Fruit fly (Drosophila melanogaster) whole organism: Measurements from ENCODE around the gene CG32817.

Experiments
- CG8478 ChIP-seq: fragments of >200 bp; optimal IDR thresholded peaks from 2 replicates; lab custom pipeline; 2018; ENCODE audit warnings: inconsistent platforms
- EcR ChIP-seq, 2 experiments: fragments of >200 bp; optimal IDR thresholded peaks; 2 replicates each; lab custom pipeline; 2017; ENCODE audit warnings: missing biosample characterization in 2 of 2, missing genetic modification characterization in 2 of 2, missing genetic modification reagents in 2 of 2
- pan ChIP-seq: fragments of >200 bp; optimal IDR thresholded peaks from 2 replicates; lab custom pipeline; 2017
- psq ChIP-seq: fragments of >200 bp; optimal IDR thresholded peaks from 2 replicates; lab custom pipeline; 2017
- usp ChIP-seq: fragments of >200 bp; optimal IDR thresholded peaks from 2 replicates; lab custom pipeline; 2017; ENCODE audit warnings: missing biosample characterization, missing genetic modification characterization, mixed read lengths

dm6 chrX:498434-498833 lies 19.6 kb downstream of the CG32817 start:
- no peak for TF ChIP-seq usp (GFP tag; lab: Kevin White, UChicago)
- TF ChIP-seq psq (lab: Kevin White, UChicago) = no peak
- no peak for TF ChIP-seq pan
- TF ChIP-seq CG8478 = no peak
- TF ChIP-seq EcR (GFP tag; optimal IDR thresholded peaks at IDR 0.05; lab: Kevin White, UChicago) = no peak
